Worm (Caenorhabditis elegans) whole organism, L2 larva: Measurements from ENCODE around the gene exc-6.

Experiments
- ceh-82 ChIP-seq: fragments of 150-350 bp; optimal IDR thresholded peaks from 2 replicates; lab custom pipeline; 2014; ENCODE audit warnings: missing biosample characterization, missing genetic modification characterization
- lin-13 ChIP-seq: fragments of 150-350 bp; optimal IDR thresholded peaks from 2 replicates; lab custom pipeline; 2014; ENCODE audit warnings: missing biosample characterization, missing genetic modification reagents, missing genetic modification characterization
- nhr-25 ChIP-seq: fragments of 150-350 bp; sonication (generic microtip); optimal IDR thresholded peaks from 3 replicates; lab custom pipeline; 2014; ENCODE audit warnings: missing biosample characterization, missing genetic modification characterization
- snpc-4 ChIP-seq: fragments of 150-350 bp; optimal IDR thresholded peaks from 2 replicates; lab custom pipeline; 2014; ENCODE audit warnings: missing biosample characterization, missing genetic modification characterization

DNA sequence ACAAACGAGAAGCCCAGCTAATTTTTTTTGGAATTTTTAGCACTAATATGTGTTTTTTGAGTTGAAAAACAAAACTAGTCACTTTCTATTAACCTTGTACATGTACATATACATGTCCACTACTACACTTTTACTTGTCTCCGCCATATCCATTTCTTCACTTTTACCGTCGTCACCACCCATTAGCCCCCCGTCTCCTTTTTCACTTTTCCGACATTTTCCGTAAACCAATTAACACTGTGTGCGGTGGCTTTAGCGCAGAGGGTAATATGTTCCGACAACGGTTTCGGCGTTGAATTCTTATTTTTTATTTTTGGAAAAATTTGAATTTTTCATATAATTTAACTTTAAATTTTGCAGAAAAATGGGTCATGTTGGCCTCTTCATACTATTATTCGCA, 48.7 kb downstream of the exc-6 start, which contains the start of gene cdh-12:
- no peak for TF ChIP-seq lin-13 (GFP tag; lab: Kevin White, UChicago)
- no peak for TF ChIP-seq snpc-4 (tag; lab: Kevin White, UChicago)
- TF ChIP-seq nhr-25 (tag; lab: Kevin White, UChicago), result no peak
- no peak for TF ChIP-seq ceh-82 (tag; lab: Kevin White, UChicago)
